Worm (Caenorhabditis elegans) whole organism, L4 larva: Measurements from ENCODE around the gene ZK757.1.
A peak's percentile ranks its signal among the peaks of the same experiment; 100 is the strongest.

Source experiments
- D1046.2 ChIP-seq: fragments of 200-800 bp; sonication (Bioruptor generic); IDR thresholded peaks from 2 replicates; pipeline ENCODE4 v1.3.6; 2022; ENCODE audit warnings: missing genetic modification characterization, missing compliant biosample characterization
- F37D6.2 ChIP-seq: sonication (generic microtip); optimal IDR thresholded peaks from 2 replicates; lab custom pipeline; 2016; ENCODE audit warnings: mild to moderate bottlenecking, missing genetic modification characterization, missing compliant biosample characterization
- T20F7.1 ChIP-seq: fragments of 200-800 bp; sonication (Bioruptor generic); optimal IDR thresholded peaks from 2 replicates; lab custom pipeline; 2018; ENCODE audit warnings: mild to moderate bottlenecking, missing genetic modification characterization, missing compliant biosample characterization
- Y105C5A.15 ChIP-seq: fragments of 200-800 bp; sonication (Bioruptor generic); IDR thresholded peaks from 2 replicates; pipeline ENCODE4 v1.3.6; 2022; ENCODE audit warnings: missing genetic modification characterization, missing compliant biosample characterization
- Y75B8A.6 ChIP-seq: fragments of 200-800 bp; sonication (Bioruptor generic); IDR thresholded peaks from 2 replicates; pipeline ENCODE4 v1.3.6; 2022; ENCODE audit warnings: missing genetic modification reagents, missing genetic modification characterization, missing compliant biosample characterization
- ZK337.2 ChIP-seq: fragments of 200-800 bp; sonication (Bioruptor generic); IDR thresholded peaks from 2 replicates; pipeline ENCODE4 v1.3.6; 2022; ENCODE audit warnings: missing genetic modification reagents, missing genetic modification characterization, missing compliant biosample characterization
- aly-2 ChIP-seq: sonication (generic microtip); optimal IDR thresholded peaks from 2 replicates; lab custom pipeline; 2018; ENCODE audit warnings: missing biosample characterization, missing genetic modification characterization
- attf-4 ChIP-seq: sonication (generic microtip); optimal IDR thresholded peaks from 3 replicates; lab custom pipeline; 2017; ENCODE audit warnings: missing biosample characterization, missing genetic modification characterization
- ceh-20 ChIP-seq: fragments of 200-800 bp; sonication (Bioruptor generic); IDR thresholded peaks from 2 replicates; pipeline ENCODE4 v1.3.6; 2022; ENCODE audit warnings: missing genetic modification reagents, missing genetic modification characterization, missing compliant biosample characterization
- ceh-62 ChIP-seq: sonication (generic microtip); optimal IDR thresholded peaks from 2 replicates; lab custom pipeline; 2017; ENCODE audit warnings: missing biosample characterization, missing genetic modification characterization
- ceh-82 ChIP-seq: sonication (generic microtip); optimal IDR thresholded peaks from 2 replicates; lab custom pipeline; 2017; ENCODE audit warnings: missing biosample characterization, missing genetic modification characterization
- ces-1 ChIP-seq: fragments of 150-350 bp; sonication (generic microtip); optimal IDR thresholded peaks from 4 replicates; lab custom pipeline; 2014; ENCODE audit warnings: missing biosample characterization, missing genetic modification reagents, missing genetic modification characterization
- ctbp-1 ChIP-seq: fragments of 200-800 bp; sonication (Bioruptor generic); IDR thresholded peaks from 2 replicates; pipeline ENCODE4 v1.3.6; 2022; ENCODE audit warnings: missing genetic modification reagents, missing genetic modification characterization, missing compliant biosample characterization
- daf-12 ChIP-seq: fragments of 150-350 bp; optimal IDR thresholded peaks from 2 replicates; lab custom pipeline; 2014; ENCODE audit warnings: missing biosample characterization, missing genetic modification reagents, missing genetic modification characterization
- daf-19 ChIP-seq: fragments of 200-800 bp; sonication (Bioruptor generic); conservative IDR thresholded peaks from 2 replicates; pipeline ENCODE4 v1.3.6; 2022; ENCODE audit warnings: missing genetic modification characterization, missing compliant biosample characterization
- daf-8 ChIP-seq: fragments of 200-800 bp; sonication (Bioruptor generic); IDR thresholded peaks from 2 replicates; pipeline ENCODE4 v1.3.6; 2022; ENCODE audit warnings: missing genetic modification characterization, missing compliant biosample characterization
- dmd-6 ChIP-seq: fragments of 200-800 bp; sonication (Bioruptor generic); IDR thresholded peaks from 2 replicates; pipeline ENCODE4 v1.3.6; 2022; ENCODE audit warnings: missing genetic modification reagents, missing genetic modification characterization, missing compliant biosample characterization
- dpl-1 ChIP-seq: fragments of 150-350 bp; optimal IDR thresholded peaks from 2 replicates; lab custom pipeline; 2014; ENCODE audit warnings: missing biosample characterization, missing genetic modification reagents, missing genetic modification characterization
- duxl-1 ChIP-seq: sonication (generic microtip); optimal IDR thresholded peaks from 2 replicates; lab custom pipeline; 2016; ENCODE audit warnings: mild to moderate bottlenecking, missing genetic modification characterization, moderate library complexity, missing compliant biosample characterization; ENCODE audit not compliant: poor library complexity
- egl-27 ChIP-seq: sonication (generic microtip); optimal IDR thresholded peaks from 3 replicates; lab custom pipeline; 2017; ENCODE audit warnings: missing biosample characterization, missing genetic modification reagents, missing genetic modification characterization
- hlh-11 ChIP-seq: fragments of 200-800 bp; sonication (Bioruptor generic); optimal IDR thresholded peaks from 2 replicates; lab custom pipeline; 2018; ENCODE audit warnings: mild to moderate bottlenecking, missing genetic modification characterization, missing compliant biosample characterization
- hmg-1.1 ChIP-seq: fragments of 200-800 bp; sonication (Bioruptor generic); IDR thresholded peaks from 2 replicates; pipeline ENCODE4 v1.3.6; 2022; ENCODE audit warnings: missing genetic modification reagents, missing genetic modification characterization, missing compliant biosample characterization
- jun-1 ChIP-seq: fragments of 150-350 bp; optimal IDR thresholded peaks from 2 replicates; lab custom pipeline; 2014; ENCODE audit warnings: missing biosample characterization, missing genetic modification reagents, missing genetic modification characterization
- lim-7 ChIP-seq: fragments of 200-800 bp; sonication (Bioruptor generic); IDR thresholded peaks from 2 replicates; pipeline ENCODE4 v1.3.6; 2022; ENCODE audit warnings: missing genetic modification characterization, missing compliant biosample characterization
- lin-1 ChIP-seq: fragments of 200-800 bp; sonication (Bioruptor generic); IDR thresholded peaks from 2 replicates; pipeline ENCODE4 v1.3.6; 2022; ENCODE audit warnings: missing genetic modification reagents, missing genetic modification characterization, missing compliant biosample characterization
- lin-29 ChIP-seq: fragments of 200-800 bp; sonication (Bioruptor generic); IDR thresholded peaks from 2 replicates; pipeline ENCODE4 v1.3.6; 2022; ENCODE audit warnings: missing genetic modification reagents, missing genetic modification characterization, missing compliant biosample characterization
- lin-38 ChIP-seq: fragments of 200-800 bp; sonication (Bioruptor generic); IDR thresholded peaks from 2 replicates; pipeline ENCODE4 v1.3.6; 2022; ENCODE audit warnings: missing genetic modification reagents, missing genetic modification characterization, missing compliant biosample characterization
- lsy-2 ChIP-seq, 2 experiments: fragments of 150-350 bp in 1 of 2; sonication (generic microtip) in 1 of 2; optimal IDR thresholded peaks; 2 replicates each; lab custom pipeline; 2014 to 2017; ENCODE audit warnings: missing biosample characterization in 2 of 2, missing genetic modification characterization in 2 of 2
- madf-5 ChIP-seq, 2 experiments: fragments of 200-800 bp; sonication (Bioruptor generic); IDR thresholded peaks; 2 replicates each; pipeline ENCODE4 v1.3.6; 2022; ENCODE audit warnings: missing compliant biosample characterization in 2 of 2, missing genetic modification characterization in 2 of 2
- mdl-1 ChIP-seq, 2 experiments: fragments of 150-350 bp in 1 of 2; sonication (generic microtip) in 1 of 2; optimal IDR thresholded peaks; 2 replicates each; lab custom pipeline; 2014 to 2017; ENCODE audit warnings: missing biosample characterization in 2 of 2, missing genetic modification characterization in 2 of 2
- mep-1 ChIP-seq: fragments of 150-350 bp; sonication (generic microtip); optimal IDR thresholded peaks from 3 replicates; lab custom pipeline; 2014; ENCODE audit warnings: missing biosample characterization, missing genetic modification characterization
- mes-2 ChIP-seq: sonication (generic microtip); optimal IDR thresholded peaks from 2 replicates; lab custom pipeline; 2016; ENCODE audit warnings: missing genotype, mild to moderate bottlenecking, missing genetic modification characterization, missing compliant biosample characterization; ENCODE audit not compliant: poor library complexity, severe bottlenecking
- nhr-11 ChIP-seq: fragments of 150-350 bp; optimal IDR thresholded peaks from 2 replicates; lab custom pipeline; 2014; ENCODE audit warnings: missing biosample characterization, missing genetic modification characterization
- nhr-111 ChIP-seq: fragments of 200-800 bp; sonication (Bioruptor generic); optimal IDR thresholded peaks from 2 replicates; lab custom pipeline; 2018; ENCODE audit warnings: mild to moderate bottlenecking, missing genetic modification characterization, missing compliant biosample characterization
- nhr-237 ChIP-seq: sonication (generic microtip); optimal IDR thresholded peaks from 2 replicates; lab custom pipeline; 2017; ENCODE audit warnings: missing biosample characterization, missing genetic modification characterization
- nhr-41 ChIP-seq: fragments of 200-800 bp; sonication (Bioruptor generic); IDR thresholded peaks from 2 replicates; pipeline ENCODE4 v1.3.6; 2022; ENCODE audit warnings: missing genetic modification reagents, missing genetic modification characterization, missing compliant biosample characterization
- nhr-48 ChIP-seq: sonication (generic microtip); optimal IDR thresholded peaks from 2 replicates; lab custom pipeline; 2016; ENCODE audit warnings: mild to moderate bottlenecking, missing genetic modification characterization, missing compliant biosample characterization
- nhr-6 ChIP-seq: fragments of 150-350 bp; optimal IDR thresholded peaks from 2 replicates; lab custom pipeline; 2014; ENCODE audit warnings: missing biosample characterization, missing genetic modification characterization
- pha-4 ChIP-seq, 2 experiments: fragments of 150-350 bp in 1 of 2; fragments of 200-800 bp in 1 of 2; sonication (Bioruptor generic) in 1 of 2; IDR thresholded peaks in 1 of 2; optimal IDR thresholded peaks in 1 of 2; 2 replicates each; pipeline versions ENCODE4 v1.3.6 to Lab custom; 2014 to 2022; ENCODE audit warnings: missing genetic modification characterization in 2 of 2, missing genetic modification reagents in 2 of 2, missing biosample characterization in 1 of 2, missing compliant biosample characterization in 1 of 2
- snpc-1.2 ChIP-seq: fragments of 200-800 bp; sonication (Bioruptor generic); IDR thresholded peaks from 2 replicates; pipeline ENCODE4 v1.3.6; 2022; ENCODE audit warnings: missing genetic modification reagents, missing genetic modification characterization, missing compliant biosample characterization
- snpc-4 ChIP-seq: fragments of 150-350 bp; optimal IDR thresholded peaks from 2 replicates; lab custom pipeline; 2014; ENCODE audit warnings: missing biosample characterization, missing genetic modification characterization
- spr-3 ChIP-seq: fragments of 200-800 bp; sonication (Bioruptor generic); optimal IDR thresholded peaks from 2 replicates; lab custom pipeline; 2018; ENCODE audit warnings: mild to moderate bottlenecking, missing genetic modification characterization, missing compliant biosample characterization
- unc-39 ChIP-seq: sonication (generic microtip); optimal IDR thresholded peaks from 2 replicates; lab custom pipeline; 2017; ENCODE audit warnings: missing biosample characterization, missing genetic modification characterization
- unc-62 ChIP-seq, 3 experiments: fragments of 150-350 bp in 1 of 3; sonication (generic microtip); optimal IDR thresholded peaks in 2 of 3; peaks in 1 of 3; 1 replicate in 1 of 3; 2 replicates in 2 of 3; lab custom pipeline; 2014 to 2017; ENCODE audit warnings: missing biosample characterization in 3 of 3, missing genetic modification characterization in 3 of 3, missing genetic modification reagents in 3 of 3, missing genotype in 1 of 3
- zfp-2 ChIP-seq: sonication (generic microtip); optimal IDR thresholded peaks from 2 replicates; lab custom pipeline; 2016; ENCODE audit warnings: mild to moderate bottlenecking, missing genetic modification characterization, missing compliant biosample characterization
- ztf-11 ChIP-seq: fragments of 150-350 bp; optimal IDR thresholded peaks from 2 replicates; lab custom pipeline; 2014; ENCODE audit warnings: missing biosample characterization, missing genetic modification characterization
- ztf-7 ChIP-seq: fragments of 150-350 bp; optimal IDR thresholded peaks from 2 replicates; lab custom pipeline; 2014; ENCODE audit warnings: missing biosample characterization, missing genetic modification characterization

Gene ZK757.1

ce11 chrIII:9827163-9827951 lies 43.6 kb downstream of the ZK757.1 start, which contains the start of the genes ZK632.10 and ZK632.11 (continued):
- TF ChIP-seq ces-1 (no peak), unc-62 (GFP tag; optimal IDR thresholded peaks at IDR 0.05 in 1 of 2; lab: Kevin White, UChicago) (peak in 1 of 2 experiments; percentile 74), unc-62 (tag; optimal IDR thresholded peaks at IDR 0.05; lab: Kevin White, UChicago) (no peak), egl-27 (tag; lab: Kevin White, UChicago) (no peak), mep-1 (peak; percentile 53), dmd-6 (GFP tag; lab: Robert Waterston, UW) (peak; percentile 52), lin-29 (GFP tag; lab: Robert Waterston, UW) (no peak), hlh-11 (tag; lab: Kevin White, UChicago) (peak; percentile 26), lsy-2 (tag; optimal IDR thresholded peaks at IDR 0.05; lab: Kevin White, UChicago) (peak; percentile 61 to 98), lin-38 (GFP tag; lab: Robert Waterston, UW) (peak; percentile 34), mdl-1 (tag; optimal IDR thresholded peaks at IDR 0.05; lab: Kevin White, UChicago) (peak; percentile 35 to 72), ztf-7 (tag; lab: Kevin White, UChicago) (peak; percentile 28), ZK337.2 (GFP tag; lab: Robert Waterston, UW) (no peak), ctbp-1 (0 out of 2 replicates have a peak, but pooled peaks have one; percentile 28), nhr-48 (tag; lab: Kevin White, UChicago) (no peak), unc-39 (tag; lab: Kevin White, UChicago) (no peak), nhr-11 (tag; lab: Kevin White, UChicago) (no peak), nhr-237 (tag; lab: Kevin White, UChicago) (no peak), ceh-82 (no peak)

ce11 chrIII:9826005-9826404 lies 44.9 kb downstream of the ZK757.1 start:
- TF ChIP-seq dpl-1 (peak; percentile 5), mes-2 (peak; percentile 56), jun-1 (tag; lab: Kevin White, UChicago) (no peak), F37D6.2 (tag; lab: Kevin White, UChicago) (no peak), ztf-7 (tag; lab: Kevin White, UChicago) (no peak), Y75B8A.6 (GFP tag; lab: Robert Waterston, UW) (0 out of 2 replicates have a peak, but pooled peaks have one; percentile 49), ctbp-1 (no peak), nhr-48 (tag; lab: Kevin White, UChicago) (no peak), aly-2 (no peak), lin-29 (GFP tag; lab: Robert Waterston, UW) (no peak), snpc-4 (tag; lab: Kevin White, UChicago) (no peak), ceh-62 (tag; lab: Kevin White, UChicago) (no peak), nhr-237 (tag; lab: Kevin White, UChicago) (no peak), pha-4 (GFP tag; IDR thresholded peaks at IDR 0.05; lab: Robert Waterston, UW) (peak; percentile 62; the same call in 1 of the 2 replicates), pha-4 (tag; optimal IDR thresholded peaks at IDR 0.05; lab: Kevin White, UChicago) (no peak), madf-5 (GFP tag; IDR thresholded peaks at IDR 0.05; lab: Robert Waterston, UW) (no peak), daf-8 (GFP tag; lab: Robert Waterston, UW) (no peak), T20F7.1 (peak; percentile 24), nhr-41 (GFP tag; lab: Robert Waterston, UW) (no peak), D1046.2 (GFP tag; lab: Robert Waterston, UW) (no peak), nhr-6 (tag; lab: Kevin White, UChicago) (peak; percentile 53), lin-1 (0 out of 2 replicates have a peak, but pooled peaks have one; percentile 45), daf-19 (no peak), lim-7 (GFP tag; lab: Robert Waterston, UW) (no peak), mep-1 (peak; percentile 70), hmg-1.1 (GFP tag; lab: Robert Waterston, UW) (0 out of 2 replicates have a peak, but pooled peaks have one; percentile 11), duxl-1 (tag; lab: Kevin White, UChicago) (peak; percentile 38), snpc-1.2 (GFP tag; lab: Robert Waterston, UW) (no peak), zfp-2 (no peak), attf-4 (tag; lab: Kevin White, UChicago) (no peak), ztf-11 (no peak), ceh-20 (GFP tag; lab: Robert Waterston, UW) (peak; percentile 56; the same call in 1 of the 2 replicates), spr-3 (GFP tag; lab: Kevin White, UChicago) (no peak), daf-12 (no peak), Y105C5A.15 (GFP tag; lab: Robert Waterston, UW) (no peak), nhr-111 (no peak)
